Worm (Caenorhabditis elegans) whole organism, L4 larva: Measurements from ENCODE around the gene rmd-2.

Experiments
- F37D6.2 ChIP-seq: sonication (generic microtip); optimal IDR thresholded peaks from 2 replicates; lab custom pipeline; 2016; ENCODE audit warnings: mild to moderate bottlenecking, missing genetic modification characterization, missing compliant biosample characterization
- ZK546.5 ChIP-seq, 2 experiments: sonication (generic microtip); optimal IDR thresholded peaks; 2 replicates each; lab custom pipeline; 2017; ENCODE audit warnings: missing biosample characterization in 2 of 2, missing genetic modification characterization in 2 of 2
- ceh-82 ChIP-seq: sonication (generic microtip); optimal IDR thresholded peaks from 2 replicates; lab custom pipeline; 2017; ENCODE audit warnings: missing biosample characterization, missing genetic modification characterization
- gei-8 ChIP-seq: fragments of 200-800 bp; sonication (Bioruptor generic); optimal IDR thresholded peaks from 2 replicates; lab custom pipeline; 2018; ENCODE audit warnings: mild to moderate bottlenecking, missing genetic modification characterization, missing compliant biosample characterization
- hmg-1.1 ChIP-seq: fragments of 200-800 bp; sonication (Bioruptor generic); IDR thresholded peaks from 2 replicates; pipeline ENCODE4 v1.3.6; 2022; ENCODE audit warnings: missing genetic modification reagents, missing genetic modification characterization, missing compliant biosample characterization
- jun-1 ChIP-seq: fragments of 150-350 bp; optimal IDR thresholded peaks from 2 replicates; lab custom pipeline; 2014; ENCODE audit warnings: missing biosample characterization, missing genetic modification reagents, missing genetic modification characterization
- nhr-10 ChIP-seq: fragments of 150-350 bp; optimal IDR thresholded peaks from 2 replicates; lab custom pipeline; 2014; ENCODE audit warnings: missing biosample characterization, missing genetic modification characterization
- nhr-25 ChIP-seq: sonication (generic microtip); optimal IDR thresholded peaks from 2 replicates; lab custom pipeline; 2017; ENCODE audit warnings: missing genetic modification characterization, mild to moderate bottlenecking, missing compliant biosample characterization, antibody characterized with exemption, moderate library complexity, borderline replicate concordance; ENCODE audit not compliant: insufficient read depth
- nhr-41 ChIP-seq: fragments of 200-800 bp; sonication (Bioruptor generic); IDR thresholded peaks from 2 replicates; pipeline ENCODE4 v1.3.6; 2022; ENCODE audit warnings: missing genetic modification reagents, missing genetic modification characterization, missing compliant biosample characterization
- pha-4 ChIP-seq, 2 experiments: fragments of 150-350 bp in 1 of 2; fragments of 200-800 bp in 1 of 2; sonication (Bioruptor generic) in 1 of 2; IDR thresholded peaks in 1 of 2; optimal IDR thresholded peaks in 1 of 2; 2 replicates each; pipeline versions ENCODE4 v1.3.6 to Lab custom; 2014 to 2022; ENCODE audit warnings: missing genetic modification characterization in 2 of 2, missing genetic modification reagents in 2 of 2, missing biosample characterization in 1 of 2, missing compliant biosample characterization in 1 of 2
- skn-1 ChIP-seq: fragments of 150-350 bp; optimal IDR thresholded peaks from 2 replicates; lab custom pipeline; 2014; ENCODE audit warnings: missing biosample characterization, missing genetic modification characterization
- tag-97 ChIP-seq: fragments of 200-800 bp; sonication (Bioruptor generic); IDR thresholded peaks from 2 replicates; pipeline ENCODE4 v1.3.6; 2022; ENCODE audit warnings: missing genetic modification characterization, missing compliant biosample characterization
- unc-62 ChIP-seq, 3 experiments: fragments of 150-350 bp in 1 of 3; sonication (generic microtip); optimal IDR thresholded peaks in 2 of 3; peaks in 1 of 3; 1 replicate in 1 of 3; 2 replicates in 2 of 3; lab custom pipeline; 2014 to 2017; ENCODE audit warnings: missing biosample characterization in 3 of 3, missing genetic modification characterization in 3 of 3, missing genetic modification reagents in 3 of 3, missing genotype in 1 of 3

rmd-2 gene

DNA sequence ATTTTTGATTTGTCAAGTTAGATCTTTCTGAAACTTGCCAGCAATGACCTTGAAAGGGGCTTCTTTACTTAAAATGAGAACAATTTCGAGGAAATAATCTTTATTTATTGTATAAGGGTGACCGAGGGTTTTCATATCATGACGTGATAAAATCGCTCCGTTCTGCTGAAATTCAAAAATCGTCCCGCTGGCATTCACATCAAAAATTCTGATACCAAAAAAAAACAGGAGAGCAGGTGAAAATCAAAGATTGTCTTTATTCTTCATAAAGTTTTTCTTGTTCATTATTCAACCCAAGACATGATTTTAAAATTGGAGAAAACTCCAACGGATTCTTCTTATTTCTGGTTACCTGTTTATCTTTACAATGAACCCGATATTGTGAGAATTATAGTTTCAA, 42.0 kb downstream of the rmd-2 start, which contains the start of gene sre-28:
Gene sre-28, plus strand, starts transcription at position 301 of the 400 bp plus-strand sequence.
- TF ChIP-seq hmg-1.1 (GFP tag; lab: Robert Waterston, UW), result no peak
- peak in 1 of 2 experiments; percentile 19 for TF ChIP-seq unc-62 (GFP tag; optimal IDR thresholded peaks at IDR 0.05 in 1 of 2; lab: Kevin White, UChicago)
- no peak for TF ChIP-seq unc-62 (tag; optimal IDR thresholded peaks at IDR 0.05; lab: Kevin White, UChicago)

ce11 chrV:9943039-9943438, 43.0 kb downstream of the rmd-2 start, which contains the start of gene fipr-12:
Gene fipr-12 (plus strand): TSS chrV:9943339.
- TF ChIP-seq unc-62 (GFP tag; optimal IDR thresholded peaks at IDR 0.05 in 1 of 2; lab: Kevin White, UChicago) (peak in 1 of 2 experiments; percentile 70), unc-62 (tag; optimal IDR thresholded peaks at IDR 0.05; lab: Kevin White, UChicago) (no peak), nhr-25 (tag; lab: Kevin White, UChicago) (no peak)

DNA sequence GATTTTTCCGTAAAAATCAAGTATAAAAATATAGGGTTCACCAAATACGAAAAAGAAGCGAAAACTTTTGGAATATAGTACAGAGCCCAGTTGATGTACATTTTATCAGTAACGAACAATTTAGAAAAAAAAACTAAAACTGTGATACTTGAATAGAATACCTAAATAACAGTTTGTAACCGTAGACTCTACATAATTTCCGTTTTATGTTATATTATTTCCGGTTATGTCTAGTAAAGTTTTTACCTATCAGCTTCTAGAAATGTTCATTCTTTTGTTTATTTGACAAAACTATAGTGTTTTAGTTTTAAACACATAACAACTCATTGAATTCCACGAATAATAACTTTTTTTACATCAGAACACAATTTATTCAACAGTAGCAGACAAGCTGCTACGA, 48.6 kb downstream of the rmd-2 start, which contains the start of gene srj-33:
Gene srj-33, minus strand, starts transcription at position 101 of the 400 bp plus-strand sequence.
- TF ChIP-seq nhr-41, result no peak
- no peak for TF ChIP-seq F37D6.2 (tag; lab: Kevin White, UChicago)
- no peak for TF ChIP-seq ZK546.5 (tag; optimal IDR thresholded peaks at IDR 0.05; lab: Kevin White, UChicago)
- no peak for TF ChIP-seq pha-4 (GFP tag; IDR thresholded peaks at IDR 0.05; lab: Robert Waterston, UW)
- TF ChIP-seq pha-4 (tag; optimal IDR thresholded peaks at IDR 0.05; lab: Kevin White, UChicago), result no peak
- no peak for TF ChIP-seq skn-1
- TF ChIP-seq ceh-82 (tag; lab: Kevin White, UChicago), result no peak
- no peak for TF ChIP-seq tag-97 (GFP tag; lab: Robert Waterston, UW)
- TF ChIP-seq nhr-10, result no peak
- no peak for TF ChIP-seq gei-8 (GFP tag; lab: Kevin White, UChicago)
- no peak for TF ChIP-seq jun-1 (tag; lab: Kevin White, UChicago)
- TF ChIP-seq, all 104 proteins: peak for 0
